Fruit fly (Drosophila melanogaster) whole organism: ENCODE results near the gene isoQC.

Experiments
- pan ChIP-seq: fragments of >200 bp; optimal IDR thresholded peaks from 2 replicates; lab custom pipeline; 2017
- psq ChIP-seq: fragments of >200 bp; optimal IDR thresholded peaks from 2 replicates; lab custom pipeline; 2017
- usp ChIP-seq: fragments of >200 bp; optimal IDR thresholded peaks from 2 replicates; lab custom pipeline; 2017; ENCODE audit warnings: missing biosample characterization, missing genetic modification characterization, mixed read lengths

dm6 chr3L:20526196-20526740 is 52.0 kb downstream of the isoQC start, which contains the start of gene Nubp2:
- TF ChIP-seq usp (no peak), psq (lab: Kevin White, UChicago) (no peak), pan (lab: Kevin White, UChicago) (no peak)
